Worm (Caenorhabditis elegans) whole organism, L4/young adult: ENCODE results near the gene F49F1.14.

Experiments used
- W03F9.2 ChIP-seq: fragments of 150-350 bp; optimal IDR thresholded peaks from 2 replicates; lab custom pipeline; 2014; ENCODE audit warnings: missing biosample characterization, missing genetic modification characterization
- him-1 ChIP-seq: sonication (generic microtip); optimal IDR thresholded peaks from 2 replicates; lab custom pipeline; 2016; ENCODE audit warnings: missing genotype, missing genetic modification reagents, missing genetic modification characterization, missing compliant biosample characterization

DNA sequence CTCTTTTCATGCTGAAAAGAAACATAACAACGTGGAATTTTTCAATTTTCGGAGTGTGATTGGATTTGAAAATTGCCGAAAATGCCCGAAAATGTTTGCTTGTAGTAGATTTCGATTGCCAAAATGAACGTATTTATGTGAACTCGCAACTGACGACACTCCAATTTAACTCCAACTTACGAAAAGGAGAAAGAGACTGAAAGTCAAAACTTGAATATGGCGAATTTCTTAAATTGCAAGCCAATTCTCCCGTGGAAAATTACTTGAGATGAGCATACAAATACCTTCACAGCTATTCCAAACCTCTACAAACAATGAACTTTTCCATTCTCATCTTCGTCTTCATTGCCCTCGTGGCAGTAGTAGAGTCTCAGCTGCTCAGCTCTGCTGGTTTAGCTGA is 29.7 kb downstream of the F49F1.14 start:
- TF ChIP-seq him-1 (tag; lab: Kevin White, UChicago) (no peak), W03F9.2 (no peak)
